In the genomic region with DNA sequence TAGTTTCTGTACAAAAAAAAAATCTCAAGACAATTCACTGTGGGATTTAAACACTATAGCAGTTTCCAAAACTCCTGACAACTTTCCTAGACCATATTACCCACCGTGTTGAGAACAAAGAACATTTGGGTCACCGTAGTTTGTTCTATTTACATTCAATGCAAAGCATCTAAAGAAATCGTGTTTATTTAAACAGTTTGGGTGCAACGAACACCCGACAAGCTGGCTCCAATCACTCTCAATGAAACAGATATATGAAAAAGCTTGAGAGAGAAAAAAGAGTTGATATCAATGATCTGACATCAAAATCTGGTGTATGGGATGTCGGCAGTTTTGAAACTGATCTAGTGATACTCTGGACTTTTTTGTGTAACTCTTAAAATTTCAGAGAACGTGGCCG, we compare ENCODE assay signal across 5 worm cellular contexts.
TF ChIP-seq lines count a peak whose summit lies in the region.

No protein-coding gene starts in this region.

TF ChIP-seq in whole organism, L1 larva, 84 proteins besides CTCF, POLR2A, EP300 and RAD21 (continues in another document):
- peak; percentile 15 for TF ChIP-seq snu-23 (GFP tag; optimal IDR thresholded peaks at IDR 0.05; lab: Kevin White, UChicago)
- TF ChIP-seq pax-3 (tag; optimal IDR thresholded peaks at IDR 0.05; lab: Kevin White, UChicago), result no peak
- no peak for TF ChIP-seq nhr-90 (tag; optimal IDR thresholded peaks at IDR 0.05; lab: Kevin White, UChicago; ENCODE audit: poor library complexity)
- no peak for TF ChIP-seq ets-5 (GFP tag; IDR thresholded peaks at IDR 0.05; lab: Robert Waterston, UW)
- no peak for TF ChIP-seq nhr-11 (tag; optimal IDR thresholded peaks at IDR 0.05; lab: Kevin White, UChicago)
- no peak for TF ChIP-seq mep-1 (tag; optimal IDR thresholded peaks at IDR 0.05; lab: Kevin White, UChicago)
- no peak for TF ChIP-seq isw-1 (GFP tag; IDR thresholded peaks at IDR 0.05; lab: Robert Waterston, UW)
- peak; percentile 73 for TF ChIP-seq nhr-71 (tag; optimal IDR thresholded peaks at IDR 0.05; lab: Kevin White, UChicago)
- no peak for TF ChIP-seq sup-37 (GFP tag; optimal IDR thresholded peaks at IDR 0.05; lab: Kevin White, UChicago)
- no peak for TF ChIP-seq ama-1 (optimal IDR thresholded peaks at IDR 0.05; lab: Kevin White, UChicago)
- no peak for TF ChIP-seq fkh-4 (tag; optimal IDR thresholded peaks at IDR 0.05; lab: Kevin White, UChicago; ENCODE audit: borderline replicate concordance)
- TF ChIP-seq hpl-2 (GFP tag; optimal IDR thresholded peaks at IDR 0.05; lab: Kevin White, UChicago), result no peak
- TF ChIP-seq C04F5.9 (tag; optimal IDR thresholded peaks at IDR 0.05; lab: Kevin White, UChicago), result no peak
- no peak for TF ChIP-seq skn-1 (tag; optimal IDR thresholded peaks at IDR 0.05; lab: Kevin White, UChicago)
- TF ChIP-seq unc-30 (tag; optimal IDR thresholded peaks at IDR 0.05; lab: Kevin White, UChicago), result no peak
- TF ChIP-seq nhr-28 (tag; optimal IDR thresholded peaks at IDR 0.05; lab: Kevin White, UChicago), result no peak
- TF ChIP-seq sox-4 (tag; optimal IDR thresholded peaks at IDR 0.05; lab: Kevin White, UChicago), result no peak
- TF ChIP-seq mab-9 (GFP tag; IDR thresholded peaks at IDR 0.05; lab: Robert Waterston, UW), result no peak

TF ChIP-seq in whole organism, L2 larva, 48 proteins besides CTCF, POLR2A, EP300 and RAD21:
- TF ChIP-seq F13H6.1 (tag; optimal IDR thresholded peaks at IDR 0.05; lab: Kevin White, UChicago) (peak; percentile 39), nhr-10 (tag; optimal IDR thresholded peaks at IDR 0.05; lab: Kevin White, UChicago) (no peak), unc-55 (GFP tag; optimal IDR thresholded peaks at IDR 0.05; lab: Kevin White, UChicago) (no peak), sma-9 (GFP tag; optimal IDR thresholded peaks at IDR 0.05; lab: Kevin White, UChicago) (peak; percentile 20), sma-9 (tag; optimal IDR thresholded peaks at IDR 0.05; lab: Kevin White, UChicago) (no peak), sma-3 (GFP tag; optimal IDR thresholded peaks at IDR 0.05; lab: Kevin White, UChicago) (no peak), lsy-2 (tag; optimal IDR thresholded peaks at IDR 0.05; lab: Kevin White, UChicago) (peak in 1 of 2 experiments; percentile 20), zag-1 (tag; optimal IDR thresholded peaks at IDR 0.05; lab: Kevin White, UChicago) (no peak), ama-1 (optimal IDR thresholded peaks at IDR 0.05; lab: Kevin White, UChicago) (no peak)

TF ChIP-seq in whole organism, L3 larva, 47 proteins besides CTCF, POLR2A, EP300 and RAD21:
- TF ChIP-seq lin-39 (tag; optimal IDR thresholded peaks at IDR 0.05; lab: Kevin White, UChicago) (no peak), pha-4 (tag; optimal IDR thresholded peaks at IDR 0.05; lab: Kevin White, UChicago) (peak; percentile 93), egl-5 (tag; optimal IDR thresholded peaks at IDR 0.05; lab: Kevin White, UChicago) (no peak), nfya-1 (tag; optimal IDR thresholded peaks at IDR 0.05; lab: Kevin White, UChicago; ENCODE audit: insufficient read depth) (peak; percentile 28), mdl-1 (tag; optimal IDR thresholded peaks at IDR 0.05; lab: Kevin White, UChicago) (no peak)

TF ChIP-seq in whole organism, L4 larva, 104 proteins besides CTCF, POLR2A, EP300 and RAD21:
- TF ChIP-seq daf-16 (GFP tag; optimal IDR thresholded peaks at IDR 0.05; lab: Kevin White, UChicago), result peak in 1 of 2 experiments; percentile 21
- TF ChIP-seq daf-16 (tag; optimal IDR thresholded peaks at IDR 0.05; lab: Kevin White, UChicago), result no peak
- no peak for TF ChIP-seq F44E2.7 (GFP tag; IDR thresholded peaks at IDR 0.05; lab: Robert Waterston, UW)
- TF ChIP-seq pha-4 (GFP tag; IDR thresholded peaks at IDR 0.05; lab: Robert Waterston, UW), result no peak
- peak; percentile 2 for TF ChIP-seq pha-4 (tag; optimal IDR thresholded peaks at IDR 0.05; lab: Kevin White, UChicago)
- no peak for TF ChIP-seq tra-1 (GFP tag; IDR thresholded peaks at IDR 0.05; lab: Robert Waterston, UW)
- peak in 1 of 2 experiments; percentile 0 for TF ChIP-seq lsy-2 (tag; optimal IDR thresholded peaks at IDR 0.05; lab: Kevin White, UChicago)

TF ChIP-seq in whole organism, young adult, 124 proteins besides CTCF, POLR2A, EP300 and RAD21:
- TF ChIP-seq Y53F4B.3 (GFP tag; IDR thresholded peaks at IDR 0.05; lab: Robert Waterston, UW), result no peak
- no peak for TF ChIP-seq ceh-100 (GFP tag; IDR thresholded peaks at IDR 0.05; lab: Robert Waterston, UW)
- peak; percentile 4 for TF ChIP-seq zim-3 (tag; optimal IDR thresholded peaks at IDR 0.05; lab: Kevin White, UChicago)
- TF ChIP-seq rcor-1 (GFP tag; IDR thresholded peaks at IDR 0.05; lab: Robert Waterston, UW), result no peak
TF ChIP-seq in whole organism, young adult: peak in this region for 1.
